Fruit fly (Drosophila melanogaster): ENCODE data around the gene epsilonCOP.

Gene epsilonCOP

DNA sequence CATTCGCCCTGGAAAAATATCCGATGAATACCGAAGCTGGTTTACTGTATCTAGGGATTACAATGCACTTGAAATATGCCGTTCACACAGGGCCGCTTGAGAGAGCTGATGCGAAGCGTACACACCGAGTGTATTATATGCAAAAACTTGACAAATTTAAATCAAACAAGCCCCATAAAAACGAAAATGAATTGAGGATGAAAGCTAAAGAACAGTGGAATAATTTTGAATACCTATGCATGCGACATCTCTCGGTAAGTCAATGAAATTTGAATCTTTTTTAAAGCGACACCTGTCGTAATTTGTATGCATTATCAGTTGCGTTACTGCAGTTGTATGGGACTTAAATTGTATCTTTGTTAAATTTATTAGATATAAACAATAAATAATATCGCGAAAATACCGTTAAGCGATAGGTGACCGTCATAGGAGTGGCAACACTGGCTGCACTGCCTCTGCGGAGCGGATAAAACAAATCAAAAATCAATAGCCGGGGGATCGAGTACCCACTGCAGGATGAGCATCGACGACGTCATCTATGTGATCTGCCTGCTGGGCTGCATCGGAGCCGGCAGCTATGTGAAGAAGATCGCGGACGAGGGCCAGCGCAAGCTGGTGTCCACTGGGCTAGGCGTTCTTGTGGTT, 32.8 kb upstream of the epsilonCOP start, which contains the start of gene frj (continued):
- peak; percentile 69 for TF ChIP-seq CG13775 (GFP tag; optimal IDR thresholded peaks at IDR 0.05)
- TF ChIP-seq pum (GFP tag; optimal IDR thresholded peaks at IDR 0.05) = peak; percentile 68
- peak; percentile 73 for TF ChIP-seq CG4617 (GFP tag; optimal IDR thresholded peaks at IDR 0.05; ENCODE audit: borderline replicate concordance)
- no peak for TF ChIP-seq Elba2 (GFP tag; optimal IDR thresholded peaks at IDR 0.05)
- TF ChIP-seq amos (GFP tag; IDR thresholded peaks at IDR 0.05; ENCODE audit: partially characterized antibody) = peak; percentile 66; the same call in 1 of the 2 replicates
- TF ChIP-seq shn (GFP tag; optimal IDR thresholded peaks at IDR 0.05) = peak; percentile 69
- TF ChIP-seq Ets65A (GFP tag) = peak; percentile 98
- TF ChIP-seq knrl (GFP tag; IDR thresholded peaks at IDR 0.05; ENCODE audit: partially characterized antibody) = peak; percentile 78
- TF ChIP-seq CG32767 (GFP tag; IDR thresholded peaks at IDR 0.05) = no peak
- peak; percentile 30; the same call in 1 of the 3 replicates for TF ChIP-seq croc (GFP tag; conservative IDR thresholded peaks at IDR 0.05)
- no peak for TF ChIP-seq CG43689 (GFP tag; IDR thresholded peaks at IDR 0.05)
- TF ChIP-seq Jarid2 (GFP tag; optimal IDR thresholded peaks at IDR 0.05) = no peak
- no peak for TF ChIP-seq CG8478 (optimal IDR thresholded peaks at IDR 0.05)
- TF ChIP-seq CG31441 (GFP tag; IDR thresholded peaks at IDR 0.05) = peak; percentile 73
- peak; percentile 10 for TF ChIP-seq CG6254 (GFP tag; optimal IDR thresholded peaks at IDR 0.05)
- 0 out of 3 replicates have a peak, but pooled peaks have one; percentile 32 for TF ChIP-seq CG14050 (GFP tag; IDR thresholded peaks at IDR 0.05)
- TF ChIP-seq lmd (GFP tag; IDR thresholded peaks at IDR 0.05) = peak; percentile 76
- TF ChIP-seq ATbp (GFP tag; optimal IDR thresholded peaks at IDR 0.05) = peak; percentile 6
- peak; percentile 33 for TF ChIP-seq Bteb2 (GFP tag; optimal IDR thresholded peaks at IDR 0.05)
- TF ChIP-seq Pdp1 (GFP tag; optimal IDR thresholded peaks at IDR 0.05) = peak; percentile 56 to 65
- no peak for TF ChIP-seq CG15073 (GFP tag; optimal IDR thresholded peaks at IDR 0.05)
- peak; percentile 37 for TF ChIP-seq CG34376 (GFP tag; optimal IDR thresholded peaks at IDR 0.05)
- peak; percentile 40 for TF ChIP-seq twi (tag; optimal IDR thresholded peaks at IDR 0.05)
- peak; percentile 76 for TF ChIP-seq CG33213 (GFP tag; optimal IDR thresholded peaks at IDR 0.05)
- TF ChIP-seq Ets97D (GFP tag; optimal IDR thresholded peaks at IDR 0.05) = peak; percentile 90
- peak; percentile 59; the same call in 2 of the 3 replicates for TF ChIP-seq zfh1 (GFP tag; IDR thresholded peaks at IDR 0.05)
- no peak for TF ChIP-seq CG11696 (GFP tag; IDR thresholded peaks at IDR 0.05)
- TF ChIP-seq prd (optimal IDR thresholded peaks at IDR 0.05) = no peak
- TF ChIP-seq prd (GFP tag; IDR thresholded peaks at IDR 0.05) = peak; percentile 81
- TF ChIP-seq jigr1 (GFP tag; IDR thresholded peaks at IDR 0.05) = 0 out of 3 replicates have a peak, but pooled peaks have one; percentile 27
- peak; percentile 61 for TF ChIP-seq al (GFP tag; IDR thresholded peaks at IDR 0.05)
- TF ChIP-seq Mad (GFP tag; optimal IDR thresholded peaks at IDR 0.05) = peak; percentile 71
- no peak for TF ChIP-seq CG7745 (tag; optimal IDR thresholded peaks at IDR 0.05)
- peak; percentile 51 for TF ChIP-seq CG13894 (tag; optimal IDR thresholded peaks at IDR 0.05)
- TF ChIP-seq CG10366 (GFP tag; IDR thresholded peaks at IDR 0.05) = peak; percentile 66
- peak; percentile 46 for TF ChIP-seq CG18599 (GFP tag; optimal IDR thresholded peaks at IDR 0.05)
- no peak for TF ChIP-seq CG1233 (GFP tag; optimal IDR thresholded peaks at IDR 0.05)
- peak; percentile 62 for TF ChIP-seq dysf (GFP tag; IDR thresholded peaks at IDR 0.05)
- peak; percentile 41; the same call in 1 of the 2 replicates for TF ChIP-seq CG4730 (GFP tag; IDR thresholded peaks at IDR 0.05)
- TF ChIP-seq Camta (GFP tag; optimal IDR thresholded peaks at IDR 0.05) = peak; percentile 21
- TF ChIP-seq eve (GFP tag; optimal IDR thresholded peaks at IDR 0.05) = no peak
- TF ChIP-seq Dbx (GFP tag; IDR thresholded peaks at IDR 0.05) = peak; percentile 59; the same call in 2 of the 3 replicates
- peak; percentile 68 for TF ChIP-seq bcd (GFP tag; optimal IDR thresholded peaks at IDR 0.05)
- TF ChIP-seq bsh (GFP tag; optimal IDR thresholded peaks at IDR 0.05) = peak in 1 of 2 experiments; percentile 39
- TF ChIP-seq Eip74EF (GFP tag; optimal IDR thresholded peaks at IDR 0.05) = peak in 1 of 2 experiments; percentile 39
- TF ChIP-seq Spps (tag; optimal IDR thresholded peaks at IDR 0.05) = no peak
- TF ChIP-seq Adf1 (GFP tag; IDR thresholded peaks at IDR 0.05) = no peak
- peak; percentile 55 for TF ChIP-seq Blimp-1 (GFP tag; optimal IDR thresholded peaks at IDR 0.05)
- 0 out of 3 replicates have a peak, but pooled peaks have one; percentile 12 for TF ChIP-seq sr (GFP tag; IDR thresholded peaks at IDR 0.05)

Measured in whole organism, embryonic.